Worm (Caenorhabditis elegans) whole organism, mixed stage, embryonic: ENCODE measurements around the gene rep-1.

Experiments used
- drap-1 ChIP-seq: fragments of 200-800 bp; sonication (Bioruptor generic); optimal IDR thresholded peaks from 3 replicates; lab custom pipeline; 2018; ENCODE audit warnings: mild to moderate bottlenecking, missing genetic modification characterization, missing compliant biosample characterization
- lsy-2 ChIP-seq: fragments of 150-350 bp; optimal IDR thresholded peaks from 2 replicates; lab custom pipeline; 2014; ENCODE audit warnings: missing biosample characterization, missing genetic modification characterization
- nhr-12 ChIP-seq: fragments of 150-350 bp; optimal IDR thresholded peaks from 2 replicates; lab custom pipeline; 2014; ENCODE audit warnings: missing biosample characterization, missing genetic modification characterization
- nhr-237 ChIP-seq: fragments of 150-350 bp; optimal IDR thresholded peaks from 2 replicates; lab custom pipeline; 2014; ENCODE audit warnings: missing biosample characterization, missing genetic modification characterization

DNA sequence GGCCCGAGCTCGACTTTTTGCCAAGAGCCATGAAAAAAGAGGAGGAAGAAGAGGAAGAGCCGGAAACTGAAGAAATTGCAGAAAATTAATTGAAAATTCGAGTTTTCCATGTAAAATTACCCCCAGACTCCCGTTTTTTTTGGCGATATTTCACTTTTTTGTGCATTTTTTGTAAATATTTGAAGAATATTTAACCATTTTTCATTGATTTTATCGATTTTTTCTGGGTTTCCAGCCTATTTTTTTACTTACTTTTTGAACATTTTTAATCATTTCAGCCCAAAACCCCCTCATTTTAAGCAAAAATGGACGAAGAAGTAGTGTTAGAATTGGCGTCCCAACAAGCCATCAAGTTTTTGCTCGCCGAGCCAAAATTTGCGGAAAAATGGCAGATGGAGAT, 6.3 kb downstream of the rep-1 start, which contains the start of gene Y22D7AL.7:
- TF ChIP-seq nhr-12 (no peak), drap-1 (GFP tag; lab: Kevin White, UChicago) (no peak), nhr-237 (tag; lab: Kevin White, UChicago) (no peak), lsy-2 (tag; lab: Kevin White, UChicago) (no peak)
